Worm (Caenorhabditis elegans): ENCODE results near the gene F17A9.5.

DNA sequence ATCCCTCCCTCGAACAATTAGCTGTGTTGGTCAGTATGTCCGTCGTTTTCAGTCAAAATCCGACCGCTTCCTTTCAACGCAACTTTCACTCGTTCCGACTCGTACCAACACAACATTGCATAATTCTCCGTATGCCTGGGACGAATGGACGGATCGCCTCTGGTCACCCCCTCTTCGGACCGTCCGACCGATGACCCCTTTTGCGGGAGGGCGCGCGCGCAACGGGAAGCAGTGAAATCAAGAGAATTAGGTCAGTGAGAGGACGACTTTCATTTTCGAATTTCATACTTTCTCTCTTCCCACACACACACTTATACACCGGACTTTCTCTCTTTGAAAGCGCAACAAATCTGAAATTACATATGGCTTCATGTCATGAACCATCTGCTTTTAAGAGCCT is 7.4 kb downstream of the F17A9.5 start, which contains the start of gene atf-8:
- TF ChIP-seq nhr-11 (tag; optimal IDR thresholded peaks at IDR 0.05) (no peak), ama-1 (optimal IDR thresholded peaks at IDR 0.05) (no peak), nhr-237 (tag; optimal IDR thresholded peaks at IDR 0.05) (no peak), lin-39 (tag; optimal IDR thresholded peaks at IDR 0.05) (no peak), crh-2 (tag; optimal IDR thresholded peaks at IDR 0.05) (no peak), blmp-1 (tag; optimal IDR thresholded peaks at IDR 0.05; ENCODE audit: insufficient read depth) (peak; percentile 98), elt-3 (tag; optimal IDR thresholded peaks at IDR 0.05) (no peak), ZK546.5 (tag; optimal IDR thresholded peaks at IDR 0.05) (no peak), ztf-1 (GFP tag; conservative IDR thresholded peaks at IDR 0.05) (no peak), nhr-12 (tag; optimal IDR thresholded peaks at IDR 0.05) (no peak), mbf-1 (tag; optimal IDR thresholded peaks at IDR 0.05) (no peak)
